Worm (Caenorhabditis elegans) whole organism, L2 larva: Measurements from ENCODE around the gene ZC13.10.

Experiments
- C34F6.9 ChIP-seq: fragments of 150-350 bp; optimal IDR thresholded peaks from 2 replicates; lab custom pipeline; 2014; ENCODE audit warnings: missing biosample characterization, missing genetic modification characterization
- F13H6.1 ChIP-seq: sonication (generic microtip); optimal IDR thresholded peaks from 2 replicates; lab custom pipeline; 2016; ENCODE audit warnings: missing genetic modification characterization, missing compliant biosample characterization
- R02D3.7 ChIP-seq: fragments of 150-350 bp; optimal IDR thresholded peaks from 2 replicates; lab custom pipeline; 2014; ENCODE audit warnings: missing biosample characterization, missing genetic modification characterization
- Y55F3AM.14 ChIP-seq: fragments of 200-800 bp; sonication (Bioruptor generic); optimal IDR thresholded peaks from 2 replicates; lab custom pipeline; 2018; ENCODE audit warnings: mild to moderate bottlenecking, missing genetic modification characterization, missing compliant biosample characterization
- alr-1 ChIP-seq: fragments of 150-350 bp; optimal IDR thresholded peaks from 2 replicates; lab custom pipeline; 2014; ENCODE audit warnings: missing biosample characterization, missing genetic modification characterization
- ama-1 ChIP-seq: fragments of 150-350 bp; optimal IDR thresholded peaks from 2 replicates; lab custom pipeline; 2018; ENCODE audit warnings: inconsistent platforms
- blmp-1 ChIP-seq: sonication (generic microtip); optimal IDR thresholded peaks from 2 replicates; lab custom pipeline; 2017; ENCODE audit warnings: missing genetic modification characterization, mild to moderate bottlenecking, missing compliant biosample characterization, antibody characterized with exemption, moderate library complexity; ENCODE audit not compliant: insufficient read depth
- ceh-16 ChIP-seq: fragments of 150-350 bp; optimal IDR thresholded peaks from 2 replicates; lab custom pipeline; 2014; ENCODE audit warnings: missing biosample characterization, missing genetic modification characterization
- ceh-82 ChIP-seq: fragments of 150-350 bp; optimal IDR thresholded peaks from 2 replicates; lab custom pipeline; 2014; ENCODE audit warnings: missing biosample characterization, missing genetic modification characterization
- crh-2 ChIP-seq: sonication (generic microtip); optimal IDR thresholded peaks from 2 replicates; lab custom pipeline; 2017; ENCODE audit warnings: missing biosample characterization, missing genetic modification characterization
- dmd-4 ChIP-seq: sonication (generic microtip); optimal IDR thresholded peaks from 2 replicates; lab custom pipeline; 2017; ENCODE audit warnings: missing biosample characterization, missing genetic modification characterization
- elt-1 ChIP-seq: fragments of 150-350 bp; optimal IDR thresholded peaks from 2 replicates; lab custom pipeline; 2014; ENCODE audit warnings: missing biosample characterization, missing genetic modification characterization
- elt-3 ChIP-seq: sonication (generic microtip); optimal IDR thresholded peaks from 2 replicates; lab custom pipeline; 2017; ENCODE audit warnings: missing biosample characterization, missing genetic modification characterization
- fos-1 ChIP-seq: fragments of 150-350 bp; optimal IDR thresholded peaks from 2 replicates; lab custom pipeline; 2014; ENCODE audit warnings: missing biosample characterization, missing genetic modification characterization
- lin-11 ChIP-seq: fragments of 150-350 bp; sonication (generic microtip); optimal IDR thresholded peaks from 2 replicates; lab custom pipeline; 2014; ENCODE audit warnings: missing biosample characterization, missing genetic modification characterization, inconsistent platforms, mixed read lengths
- lin-13 ChIP-seq: fragments of 150-350 bp; optimal IDR thresholded peaks from 2 replicates; lab custom pipeline; 2014; ENCODE audit warnings: missing biosample characterization, missing genetic modification reagents, missing genetic modification characterization
- lin-39 ChIP-seq: fragments of 150-350 bp; optimal IDR thresholded peaks from 2 replicates; lab custom pipeline; 2014; ENCODE audit warnings: missing biosample characterization, missing genetic modification reagents, missing genetic modification characterization
- lsy-2 ChIP-seq, 2 experiments: fragments of 150-350 bp in 1 of 2; sonication (generic microtip) in 1 of 2; optimal IDR thresholded peaks; 2 replicates each; lab custom pipeline; 2014 to 2017; ENCODE audit warnings: missing biosample characterization in 2 of 2, missing genetic modification characterization in 2 of 2
- mab-5 ChIP-seq: fragments of 150-350 bp; optimal IDR thresholded peaks from 2 replicates; lab custom pipeline; 2014; ENCODE audit warnings: missing biosample characterization, missing genetic modification characterization
- mbf-1 ChIP-seq: sonication (generic microtip); optimal IDR thresholded peaks from 2 replicates; lab custom pipeline; 2017; ENCODE audit warnings: missing biosample characterization, missing genetic modification characterization
- mdl-1 ChIP-seq, 2 experiments: fragments of 150-350 bp in 1 of 2; sonication (generic microtip) in 1 of 2; optimal IDR thresholded peaks; 2 replicates each; lab custom pipeline; 2017; ENCODE audit warnings: missing biosample characterization in 2 of 2, missing genetic modification characterization in 2 of 2
- nhr-10 ChIP-seq: sonication (generic microtip); optimal IDR thresholded peaks from 2 replicates; lab custom pipeline; 2017; ENCODE audit warnings: missing biosample characterization, missing genetic modification characterization
- nhr-11 ChIP-seq: fragments of 150-350 bp; optimal IDR thresholded peaks from 2 replicates; lab custom pipeline; 2014; ENCODE audit warnings: missing biosample characterization, missing genetic modification characterization
- nhr-12 ChIP-seq: fragments of 150-350 bp; optimal IDR thresholded peaks from 2 replicates; lab custom pipeline; 2014; ENCODE audit warnings: missing biosample characterization, missing genetic modification characterization
- nhr-21 ChIP-seq: fragments of 150-350 bp; optimal IDR thresholded peaks from 2 replicates; lab custom pipeline; 2014; ENCODE audit warnings: missing biosample characterization, missing genetic modification characterization
- nhr-23 ChIP-seq: fragments of 150-350 bp; optimal IDR thresholded peaks from 2 replicates; lab custom pipeline; 2014; ENCODE audit warnings: missing biosample characterization, missing genetic modification reagents, missing genetic modification characterization
- nhr-237 ChIP-seq: fragments of 150-350 bp; optimal IDR thresholded peaks from 2 replicates; lab custom pipeline; 2014; ENCODE audit warnings: missing biosample characterization, missing genetic modification characterization
- nhr-77 ChIP-seq: fragments of 150-350 bp; optimal IDR thresholded peaks from 2 replicates; lab custom pipeline; 2014; ENCODE audit warnings: missing biosample characterization, missing genetic modification characterization
- peb-1 ChIP-seq: fragments of 150-350 bp; optimal IDR thresholded peaks from 2 replicates; lab custom pipeline; 2014; ENCODE audit warnings: missing biosample characterization, missing genetic modification characterization
- sem-4 ChIP-seq: fragments of 150-350 bp; optimal IDR thresholded peaks from 2 replicates; lab custom pipeline; 2014; ENCODE audit warnings: missing biosample characterization, missing genetic modification reagents, missing genetic modification characterization
- skn-1 ChIP-seq: sonication (generic microtip); optimal IDR thresholded peaks from 2 replicates; lab custom pipeline; 2017; ENCODE audit warnings: missing biosample characterization, missing genetic modification characterization
- sma-3 ChIP-seq: sonication (generic microtip); optimal IDR thresholded peaks from 2 replicates; lab custom pipeline; 2016; ENCODE audit warnings: missing genetic modification reagents, missing genetic modification characterization, missing compliant biosample characterization
- sma-9 ChIP-seq, 2 experiments: fragments of 150-350 bp in 1 of 2; sonication (generic microtip) in 1 of 2; optimal IDR thresholded peaks; 2 replicates each; lab custom pipeline; 2014 to 2016; ENCODE audit warnings: missing genetic modification characterization in 2 of 2, mild to moderate bottlenecking in 1 of 2, missing biosample characterization in 1 of 2, missing compliant biosample characterization in 1 of 2, missing genetic modification reagents in 1 of 2, moderate library complexity in 1 of 2
- snpc-4 ChIP-seq: fragments of 150-350 bp; optimal IDR thresholded peaks from 2 replicates; lab custom pipeline; 2014; ENCODE audit warnings: missing biosample characterization, missing genetic modification characterization
- unc-39 ChIP-seq: fragments of 150-350 bp; optimal IDR thresholded peaks from 2 replicates; lab custom pipeline; 2014; ENCODE audit warnings: missing biosample characterization, missing genetic modification characterization
- unc-55 ChIP-seq: fragments of 150-350 bp; sonication (generic microtip); optimal IDR thresholded peaks from 3 replicates; lab custom pipeline; 2014; ENCODE audit warnings: missing biosample characterization, missing genetic modification reagents, missing genetic modification characterization
- unc-62 ChIP-seq: fragments of 150-350 bp; optimal IDR thresholded peaks from 2 replicates; lab custom pipeline; 2014; ENCODE audit warnings: missing biosample characterization, missing genetic modification reagents, missing genetic modification characterization
- zag-1 ChIP-seq: fragments of 150-350 bp; optimal IDR thresholded peaks from 2 replicates; lab custom pipeline; 2014; ENCODE audit warnings: missing biosample characterization, missing genetic modification characterization
- ztf-1 ChIP-seq: fragments of 200-800 bp; sonication (Bioruptor generic); conservative IDR thresholded peaks from 2 replicates; pipeline ENCODE4 v1.3.6; 2022; ENCODE audit warnings: missing genetic modification characterization, missing compliant biosample characterization
- ztf-4 ChIP-seq: fragments of 150-350 bp; optimal IDR thresholded peaks from 2 replicates; lab custom pipeline; 2014; ENCODE audit warnings: missing biosample characterization, missing genetic modification characterization

Gene ZC13.10

ce11 chrX:910337-910736 is 7.9 kb upstream of the ZC13.10 start:
- TF ChIP-seq ama-1 (lab: Kevin White, UChicago) (no peak), Y55F3AM.14 (no peak), mab-5 (tag; lab: Kevin White, UChicago) (no peak), lin-39 (tag; lab: Kevin White, UChicago) (no peak), mbf-1 (tag; lab: Kevin White, UChicago) (no peak), zag-1 (no peak), alr-1 (tag; lab: Kevin White, UChicago) (no peak), sem-4 (tag; lab: Kevin White, UChicago) (no peak), elt-1 (tag; lab: Kevin White, UChicago) (no peak), peb-1 (tag; lab: Kevin White, UChicago) (no peak), nhr-12 (tag; lab: Kevin White, UChicago) (no peak), unc-62 (GFP tag; lab: Kevin White, UChicago) (no peak), unc-55 (GFP tag; lab: Kevin White, UChicago) (peak; percentile 48), nhr-237 (tag; lab: Kevin White, UChicago) (no peak), nhr-10 (no peak), lin-13 (no peak), skn-1 (no peak), ceh-82 (tag; lab: Kevin White, UChicago) (no peak), nhr-11 (tag; lab: Kevin White, UChicago) (no peak), dmd-4 (no peak), nhr-77 (tag; lab: Kevin White, UChicago) (no peak), ztf-4 (tag; lab: Kevin White, UChicago) (no peak), crh-2 (tag; lab: Kevin White, UChicago) (peak; percentile 2), fos-1 (tag; lab: Kevin White, UChicago) (no peak), blmp-1 (tag; lab: Kevin White, UChicago) (no peak), nhr-21 (tag; lab: Kevin White, UChicago) (no peak), sma-9 (GFP tag; optimal IDR thresholded peaks at IDR 0.05; lab: Kevin White, UChicago) (peak; percentile 1), sma-9 (tag; optimal IDR thresholded peaks at IDR 0.05; lab: Kevin White, UChicago) (no peak), lsy-2 (tag; optimal IDR thresholded peaks at IDR 0.05; lab: Kevin White, UChicago) (no peak), ztf-1 (GFP tag; lab: Robert Waterston, UW) (no peak), lin-11 (tag; lab: Kevin White, UChicago) (peak; percentile 46), snpc-4 (tag; lab: Kevin White, UChicago) (no peak), C34F6.9 (peak; percentile 42)

- TF ChIP-seq ceh-82 (tag; lab: Kevin White, UChicago), result no peak
- no peak for TF ChIP-seq sma-3 (GFP tag; lab: Kevin White, UChicago)
- TF ChIP-seq unc-39 (tag; lab: Kevin White, UChicago), result no peak
- TF ChIP-seq fos-1 (tag; lab: Kevin White, UChicago), result no peak
- no peak for TF ChIP-seq sma-9 (GFP tag; optimal IDR thresholded peaks at IDR 0.05; lab: Kevin White, UChicago)
- TF ChIP-seq sma-9 (tag; optimal IDR thresholded peaks at IDR 0.05; lab: Kevin White, UChicago), result no peak
Measured at ce11 chrX:897948-898347, 4.5 kb downstream of the ZC13.10 start, which contains the start of gene mab-7. Gene mab-7 (minus strand): TSS chrX:898048.

ce11 chrX:888294-888693 is 14.1 kb downstream of the ZC13.10 start, which contains the start of gene mam-1:
Gene mam-1 (minus strand): TSS chrX:888394.
- TF ChIP-seq unc-39 (tag; lab: Kevin White, UChicago), result no peak
- no peak for TF ChIP-seq lin-13
- TF ChIP-seq sma-3 (GFP tag; lab: Kevin White, UChicago), result no peak
- no peak for TF ChIP-seq ceh-16
- TF ChIP-seq nhr-77 (tag; lab: Kevin White, UChicago), result no peak
- no peak for TF ChIP-seq elt-3
- TF ChIP-seq R02D3.7 (tag; lab: Kevin White, UChicago), result no peak
- no peak for TF ChIP-seq mbf-1 (tag; lab: Kevin White, UChicago)
- TF ChIP-seq nhr-23, result no peak
- TF ChIP-seq mdl-1 (tag; optimal IDR thresholded peaks at IDR 0.05; lab: Kevin White, UChicago), result no peak
- no peak for TF ChIP-seq unc-55 (GFP tag; lab: Kevin White, UChicago)
- no peak for TF ChIP-seq F13H6.1 (tag; lab: Kevin White, UChicago)
